Worm (Caenorhabditis elegans): Measurements from ENCODE around the gene bbs-2.
A peak's percentile ranks its signal among the peaks of the same experiment; 100 is the strongest.

bbs-2 gene

ce11 chrIV:7983728-7984346 is 50.0 kb downstream of the bbs-2 start:
- peak; percentile 55 for TF ChIP-seq ama-1 (optimal IDR thresholded peaks at IDR 0.05)
- TF ChIP-seq hnd-1 (tag; optimal IDR thresholded peaks at IDR 0.05) = no peak
- no peak for TF ChIP-seq aly-1 (tag; optimal IDR thresholded peaks at IDR 0.05)
- TF ChIP-seq sea-1 (GFP tag; conservative IDR thresholded peaks at IDR 0.05) = no peak
- no peak for TF ChIP-seq scrt-1 (GFP tag; IDR thresholded peaks at IDR 0.05)

- TF ChIP-seq hmbx-1 (tag; optimal IDR thresholded peaks at IDR 0.05) (no peak), ets-7 (tag; optimal IDR thresholded peaks at IDR 0.05) (no peak), pes-1 (GFP tag; IDR thresholded peaks at IDR 0.05) (no peak), tbx-37 (GFP tag; conservative IDR thresholded peaks at IDR 0.05) (no peak), ceh-13 (GFP tag; optimal IDR thresholded peaks at IDR 0.05) (no peak), hmg-4 (GFP tag; optimal IDR thresholded peaks at IDR 0.05) (no peak), F13C5.2 (tag; optimal IDR thresholded peaks at IDR 0.05) (no peak), B0310.2 (tag; optimal IDR thresholded peaks at IDR 0.05) (no peak), aly-1 (tag; optimal IDR thresholded peaks at IDR 0.05) (no peak), sea-1 (GFP tag; conservative IDR thresholded peaks at IDR 0.05) (no peak), hnd-1 (tag; optimal IDR thresholded peaks at IDR 0.05) (no peak), tra-4 (tag; optimal IDR thresholded peaks at IDR 0.05) (no peak), ceh-36 (tag; optimal IDR thresholded peaks at IDR 0.05) (no peak)
Observed at ce11 chrIV:7985737-7986136, 51.9 kb downstream of the bbs-2 start.

ce11 chrIV:7987083-7987482 is 53.2 kb downstream of the bbs-2 start, which contains the start of gene mec-17:
Gene mec-17 (minus strand): TSS chrIV:7987183.
- no peak for TF ChIP-seq hmbx-1 (tag; optimal IDR thresholded peaks at IDR 0.05)
- TF ChIP-seq F13C5.2 (tag; optimal IDR thresholded peaks at IDR 0.05) = no peak
- no peak for TF ChIP-seq ceh-36 (tag; optimal IDR thresholded peaks at IDR 0.05)
- TF ChIP-seq aly-1 (tag; optimal IDR thresholded peaks at IDR 0.05) = no peak
- no peak for TF ChIP-seq ceh-13 (GFP tag; optimal IDR thresholded peaks at IDR 0.05)
- no peak for TF ChIP-seq sea-1 (GFP tag; conservative IDR thresholded peaks at IDR 0.05)
- TF ChIP-seq scrt-1 (GFP tag; IDR thresholded peaks at IDR 0.05) = no peak
- no peak for TF ChIP-seq pes-1 (GFP tag; IDR thresholded peaks at IDR 0.05)
- TF ChIP-seq tra-4 (tag; optimal IDR thresholded peaks at IDR 0.05) = no peak
- no peak for TF ChIP-seq ets-7 (tag; optimal IDR thresholded peaks at IDR 0.05)
- no peak for TF ChIP-seq tbx-37 (GFP tag; conservative IDR thresholded peaks at IDR 0.05)
- no peak for TF ChIP-seq flt-1 (GFP tag; IDR thresholded peaks at IDR 0.05)
- no peak for TF ChIP-seq tbx-11 (GFP tag; IDR thresholded peaks at IDR 0.05)

All from whole organism, early embryonic.